Worm (Caenorhabditis elegans): Measurements from ENCODE around the gene srh-279.

DNA sequence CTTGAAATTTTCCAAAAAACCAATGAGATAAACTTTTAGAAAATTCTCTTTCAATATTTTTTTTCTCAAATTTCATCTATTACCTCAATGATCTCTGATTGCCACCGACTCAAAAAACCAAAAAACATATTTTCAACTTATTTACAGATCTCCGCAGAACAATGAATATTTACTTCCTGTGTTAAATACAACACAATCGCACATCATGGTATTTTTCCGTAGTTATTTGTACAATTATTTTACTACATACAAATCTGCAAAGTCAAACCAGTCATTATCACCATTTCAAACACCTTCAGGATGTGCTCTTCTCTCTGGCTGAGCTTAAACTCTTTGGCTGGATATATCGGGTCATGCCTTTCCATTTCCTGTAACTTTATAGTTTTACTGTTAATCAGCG, 26.3 kb upstream of the srh-279 start, which contains the start of gene str-108:
- no peak for TF ChIP-seq skn-1 (tag; optimal IDR thresholded peaks at IDR 0.05)
- TF ChIP-seq lin-39 (tag; optimal IDR thresholded peaks at IDR 0.05), result no peak
- TF ChIP-seq unc-130 (tag; optimal IDR thresholded peaks at IDR 0.05), result no peak
- TF ChIP-seq hlh-17 (GFP tag; optimal IDR thresholded peaks at IDR 0.05; ENCODE audit: borderline replicate concordance), result no peak
- no peak for TF ChIP-seq elt-2 (tag; optimal IDR thresholded peaks at IDR 0.05)
- no peak for TF ChIP-seq unc-98 (GFP tag; IDR thresholded peaks at IDR 0.05)
- TF ChIP-seq snu-23 (GFP tag; optimal IDR thresholded peaks at IDR 0.05), result no peak
- TF ChIP-seq unc-62 (GFP tag; optimal IDR thresholded peaks at IDR 0.05), result no peak
- TF ChIP-seq efl-1 (optimal IDR thresholded peaks at IDR 0.05), result no peak
- TF ChIP-seq efl-1 (GFP tag; optimal IDR thresholded peaks at IDR 0.05 in 1 of 2), result no peak
- TF ChIP-seq ceh-88 (GFP tag; IDR thresholded peaks at IDR 0.05), result no peak
- no peak for TF ChIP-seq ceh-90 (tag; optimal IDR thresholded peaks at IDR 0.05)
